Worm (Caenorhabditis elegans): ENCODE measurements around the gene F35A5.5.

The F35A5.5 gene

DNA sequence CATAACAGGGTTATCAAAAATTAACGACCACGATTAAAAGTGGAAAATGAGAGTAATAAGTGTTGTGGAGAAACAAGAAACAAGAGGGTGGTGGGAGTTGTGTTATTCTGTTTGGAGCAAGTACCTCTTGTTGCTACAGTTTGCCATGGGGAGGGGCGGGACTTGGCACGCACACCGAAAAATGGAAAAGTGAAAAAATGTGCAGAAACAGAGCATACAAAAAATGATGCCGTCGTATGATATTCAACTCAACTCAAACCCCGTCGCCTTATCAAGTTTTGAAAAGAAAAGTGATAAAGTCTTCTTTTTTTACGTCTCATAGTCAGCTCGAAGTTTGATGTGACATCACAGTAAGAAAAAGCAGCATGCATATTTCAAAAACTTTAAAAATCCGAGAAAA, 25.1 kb upstream of the F35A5.5 start (continued):
- TF ChIP-seq arid-1 (GFP tag; conservative IDR thresholded peaks at IDR 0.05) (no peak), dpl-1 (GFP tag; optimal IDR thresholded peaks at IDR 0.05) (no peak), madf-5 (GFP tag; IDR thresholded peaks at IDR 0.05) (no peak), ceh-28 (tag; optimal IDR thresholded peaks at IDR 0.05) (no peak), nhr-111 (GFP tag; optimal IDR thresholded peaks at IDR 0.05) (no peak), ceh-20 (GFP tag; IDR thresholded peaks at IDR 0.05) (no peak), nhr-10 (tag; optimal IDR thresholded peaks at IDR 0.05) (no peak), ceh-32 (tag; optimal IDR thresholded peaks at IDR 0.05; ENCODE audit: poor library complexity) (no peak), daf-8 (GFP tag; IDR thresholded peaks at IDR 0.05) (no peak), spr-3 (GFP tag; optimal IDR thresholded peaks at IDR 0.05) (no peak), dmd-8 (GFP tag; IDR thresholded peaks at IDR 0.05) (no peak), hmg-1.1 (GFP tag; IDR thresholded peaks at IDR 0.05) (no peak), unc-62 (GFP tag; optimal IDR thresholded peaks at IDR 0.05 in 1 of 2) (no peak), unc-62 (tag; optimal IDR thresholded peaks at IDR 0.05) (no peak), nhr-11 (tag; optimal IDR thresholded peaks at IDR 0.05) (no peak), lin-1 (GFP tag; IDR thresholded peaks at IDR 0.05) (peak; percentile 33; the same call in 1 of the 2 replicates), lin-13 (GFP tag; optimal IDR thresholded peaks at IDR 0.05) (no peak), dmd-9 (GFP tag; IDR thresholded peaks at IDR 0.05) (no peak), nhr-42 (GFP tag; IDR thresholded peaks at IDR 0.05) (no peak), R02D3.7 (tag; optimal IDR thresholded peaks at IDR 0.05) (no peak), F26F4.8 (GFP tag; conservative IDR thresholded peaks at IDR 0.05) (no peak), Y105C5A.15 (GFP tag; IDR thresholded peaks at IDR 0.05) (no peak), F10B5.3 (tag; optimal IDR thresholded peaks at IDR 0.05) (no peak), daf-16 (GFP tag; optimal IDR thresholded peaks at IDR 0.05) (no peak), daf-16 (tag; optimal IDR thresholded peaks at IDR 0.05) (peak; percentile 74), jun-1 (tag; optimal IDR thresholded peaks at IDR 0.05) (no peak), lir-3 (tag; optimal IDR thresholded peaks at IDR 0.05) (no peak), hlh-30 (tag; optimal IDR thresholded peaks at IDR 0.05; ENCODE audit: insufficient read depth) (peak; percentile 10), mes-2 (tag; optimal IDR thresholded peaks at IDR 0.05; ENCODE audit: poor library complexity, severe bottlenecking) (peak; percentile 19), zfp-2 (tag; optimal IDR thresholded peaks at IDR 0.05) (no peak), fkh-10 (GFP tag; optimal IDR thresholded peaks at IDR 0.05) (no peak), pqm-1 (tag; optimal IDR thresholded peaks at IDR 0.05) (peak; percentile 64), lin-39 (tag; optimal IDR thresholded peaks at IDR 0.05) (no peak), nhr-102 (tag; optimal IDR thresholded peaks at IDR 0.05) (peak; percentile 21), ZK337.2 (GFP tag; IDR thresholded peaks at IDR 0.05) (no peak)

DNA sequence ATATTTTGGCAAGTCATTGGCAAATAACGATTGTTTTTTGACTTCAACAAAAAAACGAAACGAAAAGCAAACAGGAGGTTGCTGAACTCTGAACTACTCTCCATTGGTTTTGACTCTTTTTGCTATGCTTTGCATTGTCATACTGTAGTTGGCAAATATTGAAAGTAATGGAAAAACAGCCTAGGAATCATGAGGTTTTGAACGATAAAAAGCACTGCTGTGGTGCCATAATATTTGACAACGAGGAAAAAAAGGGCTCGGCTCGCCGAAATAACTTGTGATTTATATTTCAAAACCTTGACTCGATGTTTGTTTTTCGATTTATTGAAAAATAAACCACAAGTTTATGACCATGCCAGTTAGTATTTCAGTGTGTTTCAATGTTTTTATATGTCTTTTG, 24.2 kb upstream of the F35A5.5 start:
- TF ChIP-seq pha-4 (GFP tag; IDR thresholded peaks at IDR 0.05) (peak; percentile 72), pha-4 (tag; optimal IDR thresholded peaks at IDR 0.05) (peak; percentile 50), daf-16 (GFP tag; optimal IDR thresholded peaks at IDR 0.05) (no peak), daf-16 (tag; optimal IDR thresholded peaks at IDR 0.05) (peak; percentile 6), ztf-7 (tag; optimal IDR thresholded peaks at IDR 0.05) (no peak), hlh-30 (tag; optimal IDR thresholded peaks at IDR 0.05; ENCODE audit: insufficient read depth) (peak; percentile 45)

DNA sequence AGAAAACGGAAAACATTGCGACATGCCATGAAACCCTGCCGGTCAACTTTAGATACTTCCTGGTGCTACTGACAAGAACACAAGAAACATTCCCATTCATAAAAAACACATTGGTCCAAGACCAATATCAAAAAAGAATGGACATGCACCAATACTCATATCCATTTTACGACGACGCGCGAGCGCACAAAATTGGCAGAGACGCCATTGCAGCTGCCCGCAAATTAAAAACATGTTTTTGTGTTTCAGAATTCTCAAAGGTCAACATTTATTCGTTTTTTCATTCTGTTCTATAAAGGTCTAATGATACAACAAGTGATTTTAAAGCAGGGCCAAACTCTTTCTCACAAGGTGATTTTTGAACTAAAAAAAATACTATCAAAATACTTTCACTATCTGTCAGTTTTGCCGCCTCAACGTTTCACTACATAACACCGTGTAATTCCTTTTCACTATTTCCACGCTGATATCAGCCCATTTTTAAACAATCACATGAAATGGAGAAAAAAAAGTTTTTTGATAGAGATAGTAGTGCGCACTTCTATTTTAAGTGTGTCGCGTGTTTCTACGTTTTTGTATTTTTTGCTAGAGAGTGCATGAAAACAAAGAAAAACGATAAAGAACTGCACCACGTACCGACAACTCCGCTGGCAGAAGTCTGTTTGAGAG, 23.4 kb upstream of the F35A5.5 start:
- TF ChIP-seq Y48G9A.11 (GFP tag; IDR thresholded peaks at IDR 0.05) (no peak), dve-1 (tag; optimal IDR thresholded peaks at IDR 0.05; ENCODE audit: insufficient read depth) (peak; percentile 80), nhr-28 (tag; optimal IDR thresholded peaks at IDR 0.05) (peak; percentile 94), tra-1 (GFP tag; IDR thresholded peaks at IDR 0.05) (peak; percentile 27; the same call in 1 of the 2 replicates), nhr-77 (tag; optimal IDR thresholded peaks at IDR 0.05) (peak; percentile 67), hlh-30 (tag; optimal IDR thresholded peaks at IDR 0.05; ENCODE audit: insufficient read depth) (peak; percentile 75), dmd-6 (GFP tag; IDR thresholded peaks at IDR 0.05) (peak; percentile 38; the same call in 1 of the 2 replicates), unc-62 (GFP tag; optimal IDR thresholded peaks at IDR 0.05 in 1 of 2) (peak in 1 of 2 experiments; percentile 54), unc-62 (tag; optimal IDR thresholded peaks at IDR 0.05) (no peak), nhr-48 (tag; optimal IDR thresholded peaks at IDR 0.05) (peak; percentile 6), hlh-11 (tag; optimal IDR thresholded peaks at IDR 0.05) (peak; percentile 68), mdl-1 (tag; optimal IDR thresholded peaks at IDR 0.05) (peak in 1 of 2 experiments; percentile 60), daf-16 (GFP tag; optimal IDR thresholded peaks at IDR 0.05) (no peak), daf-16 (tag; optimal IDR thresholded peaks at IDR 0.05) (peak; percentile 77), madf-5 (GFP tag; IDR thresholded peaks at IDR 0.05) (no peak), gei-8 (GFP tag; optimal IDR thresholded peaks at IDR 0.05) (no peak), aha-1 (tag) (peak; percentile 59)
